Fruit fly (Drosophila melanogaster): Measurements from ENCODE around the gene CG15172.

CG15172 gene

DNA sequence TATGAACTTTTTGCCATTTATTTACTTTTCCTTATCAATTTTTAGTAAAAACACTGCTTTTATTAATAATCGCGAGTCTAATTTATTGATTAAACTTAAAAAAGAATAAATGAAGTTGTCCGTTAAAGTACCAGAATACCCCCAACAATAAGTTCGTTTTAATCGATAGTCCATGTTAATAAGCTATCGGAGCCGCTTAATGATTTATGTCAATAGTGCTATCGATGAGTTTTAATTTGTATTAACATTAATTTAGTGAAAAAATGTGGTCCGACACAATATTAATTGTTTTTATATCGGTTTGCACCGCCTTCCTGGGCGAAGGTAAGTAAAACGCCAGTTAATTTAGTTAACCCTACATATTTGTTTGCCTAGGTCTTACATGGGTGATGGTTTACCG, 26.7 kb downstream of the CG15172 start, which contains the start of gene CG10470 (continued):
- TF ChIP-seq H2.0 (GFP tag; IDR thresholded peaks at IDR 0.05), result no peak
- no peak for TF ChIP-seq klu (GFP tag; IDR thresholded peaks at IDR 0.05)
- TF ChIP-seq Six4 (GFP tag; optimal IDR thresholded peaks at IDR 0.05), result no peak
- TF ChIP-seq p53 (GFP tag; optimal IDR thresholded peaks at IDR 0.05), result no peak
- no peak for TF ChIP-seq dysf (GFP tag; IDR thresholded peaks at IDR 0.05)
- no peak for TF ChIP-seq bowl (GFP tag; IDR thresholded peaks at IDR 0.05)
- no peak for TF ChIP-seq CG1024 (GFP tag; IDR thresholded peaks at IDR 0.05)
- no peak for TF ChIP-seq CG18619 (GFP tag; optimal IDR thresholded peaks at IDR 0.05)
- TF ChIP-seq CG11504 (tag; optimal IDR thresholded peaks at IDR 0.05), result peak; percentile 55
- TF ChIP-seq gfzf (GFP tag; optimal IDR thresholded peaks at IDR 0.05), result no peak
- TF ChIP-seq CG18599 (GFP tag; optimal IDR thresholded peaks at IDR 0.05), result no peak
- no peak for TF ChIP-seq Nf-YA (GFP tag; IDR thresholded peaks at IDR 0.05)
- no peak for TF ChIP-seq z (GFP tag; IDR thresholded peaks at IDR 0.05)
- no peak for TF ChIP-seq NC2β (GFP tag; optimal IDR thresholded peaks at IDR 0.05)
- no peak for TF ChIP-seq CG11723 (GFP tag; optimal IDR thresholded peaks at IDR 0.05)
- peak; percentile 20 for TF ChIP-seq CG1603 (tag; optimal IDR thresholded peaks at IDR 0.05)
- TF ChIP-seq CG10366 (GFP tag; IDR thresholded peaks at IDR 0.05), result no peak
- peak; percentile 75 for TF ChIP-seq Dref (GFP tag; IDR thresholded peaks at IDR 0.05)
- TF ChIP-seq Rx (GFP tag; IDR thresholded peaks at IDR 0.05), result no peak
- no peak for TF ChIP-seq sob (GFP tag; IDR thresholded peaks at IDR 0.05)
- TF ChIP-seq CG13287 (GFP tag; IDR thresholded peaks at IDR 0.05; ENCODE audit: partially characterized antibody), result peak; percentile 84
- no peak for TF ChIP-seq CG8089 (GFP tag; optimal IDR thresholded peaks at IDR 0.05)
- no peak for TF ChIP-seq CG7372 (GFP tag; IDR thresholded peaks at IDR 0.05)
- TF ChIP-seq rib (GFP tag; IDR thresholded peaks at IDR 0.05), result no peak

DNA sequence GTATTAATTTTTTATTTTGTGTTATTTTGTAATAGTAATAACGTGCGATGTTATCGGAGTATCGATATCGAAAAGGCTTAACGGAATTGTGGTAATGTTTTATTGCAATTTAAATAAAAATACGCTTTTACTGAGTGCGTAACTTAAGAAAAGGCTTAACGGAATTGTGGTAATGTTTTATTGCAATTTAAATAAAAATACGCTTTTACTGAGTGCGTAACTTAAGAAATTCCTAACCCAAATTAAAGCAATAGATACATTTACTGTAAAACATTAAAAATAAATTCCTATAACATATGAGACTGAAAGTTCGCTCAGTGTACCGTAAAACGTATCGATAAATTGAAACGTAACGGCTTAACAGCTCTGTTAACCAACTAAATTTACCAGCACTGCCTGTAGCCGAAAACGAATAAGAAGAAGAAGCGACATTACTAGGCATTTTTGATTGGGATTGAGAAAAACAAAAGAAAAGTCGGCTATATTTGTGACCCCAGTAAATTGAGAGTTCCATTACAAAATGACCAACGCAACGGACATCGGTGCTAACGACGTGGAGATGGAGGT, 29.4 kb downstream of the CG15172 start, which contains the start of gene Rpn3:
Rpn3 (plus strand) TSS at position 257 of the 567 bp plus-strand sequence.
- TF ChIP-seq maf-S (GFP tag; optimal IDR thresholded peaks at IDR 0.05) (peak; percentile 76), CG32532 (GFP tag; IDR thresholded peaks at IDR 0.05) (peak; percentile 88), unc-4 (GFP tag; IDR thresholded peaks at IDR 0.05; ENCODE audit: partially characterized antibody) (peak; percentile 66), Adf1 (GFP tag; IDR thresholded peaks at IDR 0.05) (peak; percentile 59), usp (GFP tag; optimal IDR thresholded peaks at IDR 0.05) (no peak), zf30C (GFP tag; optimal IDR thresholded peaks at IDR 0.05) (peak; percentile 96), Elba2 (GFP tag; optimal IDR thresholded peaks at IDR 0.05) (no peak), Oaz (GFP tag; IDR thresholded peaks at IDR 0.05) (peak; percentile 71), sima (GFP tag; optimal IDR thresholded peaks at IDR 0.05) (peak; percentile 17), CG5180 (GFP tag; optimal IDR thresholded peaks at IDR 0.05) (no peak), CG17612 (GFP tag; IDR thresholded peaks at IDR 0.05) (peak; percentile 83), lmd (GFP tag; IDR thresholded peaks at IDR 0.05) (peak; percentile 77), CG7372 (GFP tag; IDR thresholded peaks at IDR 0.05) (peak; percentile 53; the same call in 1 of the 2 replicates), CG10267 (tag; optimal IDR thresholded peaks at IDR 0.05) (peak; percentile 92), prd (optimal IDR thresholded peaks at IDR 0.05) (no peak), prd (GFP tag; IDR thresholded peaks at IDR 0.05) (peak; percentile 92), ERR (GFP tag; optimal IDR thresholded peaks at IDR 0.05) (no peak), CG12659 (GFP tag; optimal IDR thresholded peaks at IDR 0.05) (peak; percentile 91), Nf-YC (tag; optimal IDR thresholded peaks at IDR 0.05) (peak; percentile 67), Mes4 (GFP tag; optimal IDR thresholded peaks at IDR 0.05) (peak; percentile 78), cad (GFP tag; optimal IDR thresholded peaks at IDR 0.05) (no peak), Lhr (GFP tag; optimal IDR thresholded peaks at IDR 0.05) (peak; percentile 34), Xbp1 (GFP tag; optimal IDR thresholded peaks at IDR 0.05) (peak; percentile 84), CG8281 (tag; optimal IDR thresholded peaks at IDR 0.05) (no peak), CG14860 (GFP tag; IDR thresholded peaks at IDR 0.05; ENCODE audit: partially characterized antibody) (peak; percentile 66; the same call in 2 of the 3 replicates), CG31388 (GFP tag; optimal IDR thresholded peaks at IDR 0.05) (peak; percentile 65), MBD-R2 (GFP tag; IDR thresholded peaks at IDR 0.05) (peak; percentile 73), sqz (GFP tag; optimal IDR thresholded peaks at IDR 0.05) (no peak), gsb (GFP tag; IDR thresholded peaks at IDR 0.05) (peak; percentile 55; the same call in 1 of the 2 replicates)
